Worm (Caenorhabditis elegans): ENCODE results near the gene Y44A6D.3.

ce11 chrV:20815842-20816241, 23.6 kb upstream of the Y44A6D.3 start, which contains the start of gene sshk-1:
- TF ChIP-seq sptf-1 (tag; optimal IDR thresholded peaks at IDR 0.05) = no peak
- TF ChIP-seq nhr-28 (tag; optimal IDR thresholded peaks at IDR 0.05) = no peak
- TF ChIP-seq zip-8 (tag; optimal IDR thresholded peaks at IDR 0.05) = no peak
- no peak for TF ChIP-seq unc-62 (GFP tag; optimal IDR thresholded peaks at IDR 0.05)
- TF ChIP-seq ztf-11 (tag; optimal IDR thresholded peaks at IDR 0.05) = no peak
- TF ChIP-seq pha-4 (tag; optimal IDR thresholded peaks at IDR 0.05) = no peak
- TF ChIP-seq mls-2 (tag; optimal IDR thresholded peaks at IDR 0.05) = no peak
- TF ChIP-seq ceh-43 (GFP tag; optimal IDR thresholded peaks at IDR 0.05) = no peak
- no peak for TF ChIP-seq lsy-2 (tag; optimal IDR thresholded peaks at IDR 0.05)
- no peak for TF ChIP-seq elt-1 (tag; optimal IDR thresholded peaks at IDR 0.05; ENCODE audit: borderline replicate concordance, insufficient read depth)
- no peak for TF ChIP-seq nhr-237 (tag; optimal IDR thresholded peaks at IDR 0.05)
- no peak for TF ChIP-seq ceh-39 (tag; optimal IDR thresholded peaks at IDR 0.05)

Measured in whole organism, mixed stage, embryonic.